Fruit fly (Drosophila melanogaster): Measurements from ENCODE around the gene CG14957.

dm6 chr3L:3225769-3226457, 38.5 kb downstream of the CG14957 start:
- TF ChIP-seq psq (optimal IDR thresholded peaks at IDR 0.05), result no peak
- no peak for TF ChIP-seq ttk (optimal IDR thresholded peaks at IDR 0.05)
